Fruit fly (Drosophila melanogaster): ENCODE results near the gene Mettl3.
A peak's percentile ranks its signal among the peaks of the same experiment; 100 is the strongest.

Gene Mettl3

DNA sequence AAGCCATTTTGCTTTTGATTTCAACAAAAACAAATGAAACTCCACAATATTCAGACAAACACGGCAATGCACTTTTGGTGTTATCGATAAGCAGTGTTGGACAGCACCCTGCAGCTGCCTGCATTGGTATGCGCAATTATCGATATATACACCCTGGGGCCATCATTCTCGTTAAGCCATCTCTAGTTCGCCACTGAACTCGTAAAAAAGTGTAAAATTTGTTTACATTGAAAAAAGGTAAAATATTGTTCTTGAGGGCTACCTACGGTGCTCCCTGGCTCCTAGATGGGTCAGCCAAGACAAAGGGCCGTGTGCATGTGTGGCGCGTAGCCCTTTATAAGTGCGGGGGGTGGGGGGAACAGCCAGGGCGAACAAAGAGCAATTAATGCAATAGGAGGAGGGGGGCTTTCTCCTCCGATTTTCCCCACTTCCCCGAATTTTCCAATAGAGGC, 45.5 kb upstream of the Mettl3 start, which contains the start of the genes CG13603 and CG5902 (continued):
- TF ChIP-seq seq (GFP tag; IDR thresholded peaks at IDR 0.05) (no peak), CG7556 (GFP tag; optimal IDR thresholded peaks at IDR 0.05) (no peak), Bteb2 (GFP tag; optimal IDR thresholded peaks at IDR 0.05) (peak; percentile 29), CG11695 (GFP tag; IDR thresholded peaks at IDR 0.05) (no peak), CG7963 (GFP tag; IDR thresholded peaks at IDR 0.05; ENCODE audit: partially characterized antibody) (peak; percentile 57; the same call in 1 of the 3 replicates), CG30020 (tag; optimal IDR thresholded peaks at IDR 0.05) (peak; percentile 40), vfl (GFP tag; optimal IDR thresholded peaks at IDR 0.05) (peak; percentile 52), E2f1 (GFP tag; IDR thresholded peaks at IDR 0.05) (no peak), CG14860 (GFP tag; IDR thresholded peaks at IDR 0.05; ENCODE audit: partially characterized antibody) (peak; percentile 65), yki (optimal IDR thresholded peaks at IDR 0.05) (no peak), zfh2 (GFP tag; optimal IDR thresholded peaks at IDR 0.05) (no peak), CG3726 (GFP tag; IDR thresholded peaks at IDR 0.05) (no peak), CG33213 (GFP tag; optimal IDR thresholded peaks at IDR 0.05) (peak; percentile 64), ems (GFP tag; optimal IDR thresholded peaks at IDR 0.05) (peak; percentile 41), HLH4C (GFP tag; IDR thresholded peaks at IDR 0.05; ENCODE audit: partially characterized antibody) (peak; percentile 82), CG8478 (optimal IDR thresholded peaks at IDR 0.05) (no peak), CG12391 (tag; optimal IDR thresholded peaks at IDR 0.05) (peak; percentile 39), Rfx (GFP tag; IDR thresholded peaks at IDR 0.05) (peak; percentile 81), CG13775 (GFP tag; optimal IDR thresholded peaks at IDR 0.05) (peak; percentile 31), bowl (GFP tag; IDR thresholded peaks at IDR 0.05) (no peak), pzg (GFP tag; optimal IDR thresholded peaks at IDR 0.05) (peak; percentile 86), eve (GFP tag; optimal IDR thresholded peaks at IDR 0.05) (no peak), crp (GFP tag; optimal IDR thresholded peaks at IDR 0.05) (peak in 1 of 2 experiments; percentile 8), CG6791 (GFP tag; IDR thresholded peaks at IDR 0.05; ENCODE audit: partially characterized antibody) (peak; percentile 79), H2.0 (GFP tag; IDR thresholded peaks at IDR 0.05) (peak; percentile 11; the same call in 1 of the 2 replicates), psq (GFP tag; optimal IDR thresholded peaks at IDR 0.05) (no peak), CG15073 (GFP tag; optimal IDR thresholded peaks at IDR 0.05) (no peak), dati (GFP tag; IDR thresholded peaks at IDR 0.05) (no peak), sens (GFP tag) (no peak), pum (GFP tag; optimal IDR thresholded peaks at IDR 0.05) (peak; percentile 51), CG12299 (tag; optimal IDR thresholded peaks at IDR 0.05) (peak; percentile 50), hbn (GFP tag; IDR thresholded peaks at IDR 0.05; ENCODE audit: partially characterized antibody) (peak; percentile 71; the same call in 1 of the 2 replicates), Dp (GFP tag; optimal IDR thresholded peaks at IDR 0.05) (peak; percentile 24), mirr (GFP tag; optimal IDR thresholded peaks at IDR 0.05) (no peak), emc (GFP tag; optimal IDR thresholded peaks at IDR 0.05) (no peak), Dref (GFP tag; IDR thresholded peaks at IDR 0.05) (peak; percentile 93), CG17612 (GFP tag; IDR thresholded peaks at IDR 0.05) (no peak), Ets97D (GFP tag; optimal IDR thresholded peaks at IDR 0.05) (peak; percentile 80), ac (GFP tag; optimal IDR thresholded peaks at IDR 0.05) (no peak), CG18764 (GFP tag; optimal IDR thresholded peaks at IDR 0.05) (peak; percentile 4), z (GFP tag; IDR thresholded peaks at IDR 0.05) (no peak), CG10147 (GFP tag; optimal IDR thresholded peaks at IDR 0.05) (no peak), zen (tag; optimal IDR thresholded peaks at IDR 0.05) (peak; percentile 44), CG14667 (GFP tag; IDR thresholded peaks at IDR 0.05) (no peak), CkIIα-i1 (GFP tag; IDR thresholded peaks at IDR 0.05) (no peak), Elba2 (GFP tag; optimal IDR thresholded peaks at IDR 0.05) (peak; percentile 53), trem (tag; optimal IDR thresholded peaks at IDR 0.05) (peak; percentile 34), dimm (GFP tag; IDR thresholded peaks at IDR 0.05) (no peak), Ravus (GFP tag; IDR thresholded peaks at IDR 0.05) (no peak), Med (GFP tag) (peak; percentile 91), E2f2 (GFP tag; IDR thresholded peaks at IDR 0.05) (peak; percentile 25; the same call in 1 of the 2 replicates), CG11093 (GFP tag; IDR thresholded peaks at IDR 0.05) (no peak)

All from whole organism, embryonic.